Fruit fly (Drosophila melanogaster) whole organism, embryonic: Measurements from ENCODE around the gene QIL1.

ENCODE experiments used
- CG10959 ChIP-seq: fragments of 200-800 bp; sonication (Bioruptor generic); IDR thresholded peaks from 2 replicates; pipeline ENCODE4 v1.3.6; 2022; ENCODE audit warnings: missing biosample characterization, missing genetic modification characterization
- CG11085 ChIP-seq: fragments of 200-800 bp; sonication (Bioruptor generic); IDR thresholded peaks from 2 replicates; pipeline ENCODE4 v1.3.6; 2022; ENCODE audit warnings: missing biosample characterization, missing genetic modification characterization
- CG11696 ChIP-seq: fragments of 200-800 bp; sonication (Bioruptor generic); IDR thresholded peaks from 2 replicates; pipeline ENCODE4 v1.3.6; 2022; ENCODE audit warnings: missing biosample characterization, missing genetic modification characterization
- CG12299 ChIP-seq: fragments of 200-800 bp; sonication (Bioruptor generic); optimal IDR thresholded peaks from 2 replicates; lab custom pipeline; 2018; ENCODE audit warnings: missing biosample characterization, mild to moderate bottlenecking, missing genetic modification characterization
- CG12744 ChIP-seq: fragments of 200-800 bp; sonication (Bioruptor generic); optimal IDR thresholded peaks from 2 replicates; lab custom pipeline; 2016; ENCODE audit warnings: missing biosample characterization, missing genetic modification characterization
- CG12769 ChIP-seq: fragments of 200-800 bp; sonication (Bioruptor generic); optimal IDR thresholded peaks from 2 replicates; lab custom pipeline; 2019; ENCODE audit warnings: missing biosample characterization, mild to moderate bottlenecking, missing genetic modification characterization, moderate library complexity
- CG13123 ChIP-seq: fragments of 200-800 bp; sonication (Bioruptor generic); optimal IDR thresholded peaks from 2 replicates; lab custom pipeline; 2016; ENCODE audit warnings: missing biosample characterization, missing genetic modification characterization
- CG15696 ChIP-seq: fragments of 200-800 bp; sonication (Bioruptor generic); optimal IDR thresholded peaks from 2 replicates; lab custom pipeline; 2019; ENCODE audit warnings: missing biosample characterization, mild to moderate bottlenecking, missing genetic modification characterization, moderate library complexity
- CG16813 ChIP-seq: fragments of 200-800 bp; sonication (Bioruptor generic); IDR thresholded peaks from 3 replicates; pipeline ENCODE4 v1.3.6; 2022; ENCODE audit warnings: missing biosample characterization, missing genetic modification characterization; ENCODE audit not compliant: partially characterized antibody
- CG17328 ChIP-seq: fragments of 200-800 bp; sonication (Bioruptor generic); IDR thresholded peaks from 2 replicates; pipeline ENCODE4 v1.3.6; 2022; ENCODE audit warnings: missing biosample characterization, missing genetic modification characterization
- CG17612 ChIP-seq: fragments of 200-800 bp; sonication (Bioruptor generic); IDR thresholded peaks from 2 replicates; pipeline ENCODE4 v1.3.6; 2022; ENCODE audit warnings: missing biosample characterization, missing genetic modification characterization
- CG1832 ChIP-seq: fragments of 200-800 bp; sonication (Bioruptor generic); optimal IDR thresholded peaks from 2 replicates; lab custom pipeline; 2017; ENCODE audit warnings: missing biosample characterization, mild to moderate bottlenecking, missing genetic modification characterization, inconsistent platforms
- CG30020 ChIP-seq: fragments of 200-800 bp; optimal IDR thresholded peaks from 2 replicates; lab custom pipeline; 2019; ENCODE audit warnings: missing biosample characterization, mild to moderate bottlenecking, missing genetic modification characterization, moderate library complexity
- CG34224 ChIP-seq: fragments of 200-800 bp; sonication (Bioruptor generic); IDR thresholded peaks from 3 replicates; pipeline ENCODE4 v1.3.6; 2022; ENCODE audit warnings: missing biosample characterization, missing genetic modification characterization; ENCODE audit not compliant: partially characterized antibody
- CG4820 ChIP-seq: fragments of 200-800 bp; sonication (Bioruptor generic); optimal IDR thresholded peaks from 3 replicates; lab custom pipeline; 2016; ENCODE audit warnings: missing biosample characterization, missing genetic modification characterization
- CG6813 ChIP-seq: fragments of 200-800 bp; sonication (Bioruptor generic); optimal IDR thresholded peaks from 2 replicates; lab custom pipeline; 2017; ENCODE audit warnings: missing biosample characterization, missing genetic modification characterization, mild to moderate bottlenecking, moderate library complexity, missing genetic modification reagents
- CG7963 ChIP-seq: fragments of 200-800 bp; sonication (Bioruptor generic); IDR thresholded peaks from 3 replicates; pipeline ENCODE4 v1.3.6; 2022; ENCODE audit warnings: missing biosample characterization, missing genetic modification characterization; ENCODE audit not compliant: partially characterized antibody
- CG8359 ChIP-seq: fragments of 200-800 bp; sonication (Bioruptor generic); optimal IDR thresholded peaks from 2 replicates; lab custom pipeline; 2017; ENCODE audit warnings: missing biosample characterization, mild to moderate bottlenecking, missing genetic modification characterization, borderline replicate concordance
- CG9609 ChIP-seq: fragments of 200-800 bp; sonication (Bioruptor generic); optimal IDR thresholded peaks from 3 replicates; lab custom pipeline; 2016; ENCODE audit warnings: missing biosample characterization, missing genetic modification characterization
- CG9817 ChIP-seq: fragments of 200-800 bp; sonication (Bioruptor generic); optimal IDR thresholded peaks from 2 replicates; lab custom pipeline; 2018; ENCODE audit warnings: missing biosample characterization, mild to moderate bottlenecking, missing genetic modification characterization, moderate library complexity
- Dip3 ChIP-seq: fragments of 200-800 bp; sonication (Bioruptor generic); optimal IDR thresholded peaks from 3 replicates; lab custom pipeline; 2016; ENCODE audit warnings: missing biosample characterization, missing genetic modification characterization
- Dll ChIP-seq: fragments of 200-800 bp; sonication (Bioruptor generic); IDR thresholded peaks from 4 replicates; pipeline ENCODE4 v1.3.6; 2022; ENCODE audit warnings: missing biosample characterization, missing genetic modification characterization; ENCODE audit not compliant: partially characterized antibody
- HLH4C ChIP-seq: fragments of 200-800 bp; sonication (Bioruptor generic); IDR thresholded peaks from 3 replicates; pipeline ENCODE4 v1.3.6; 2022; ENCODE audit warnings: missing biosample characterization, missing genetic modification characterization; ENCODE audit not compliant: partially characterized antibody
- Nf-YC ChIP-seq: fragments of 200-800 bp; optimal IDR thresholded peaks from 3 replicates; lab custom pipeline; 2019; ENCODE audit warnings: missing biosample characterization, mild to moderate bottlenecking, missing genetic modification characterization, moderate library complexity
- Optix ChIP-seq: fragments of 200-800 bp; sonication (Bioruptor generic); IDR thresholded peaks from 3 replicates; pipeline ENCODE4 v1.3.6; 2022; ENCODE audit warnings: missing biosample characterization, missing genetic modification characterization
- Scr ChIP-seq: fragments of 200-800 bp; sonication (Bioruptor generic); IDR thresholded peaks from 2 replicates; pipeline ENCODE4 v1.3.6; 2022; ENCODE audit warnings: missing biosample characterization, missing genetic modification characterization; ENCODE audit not compliant: partially characterized antibody
- Sry-β ChIP-seq: fragments of 200-800 bp; sonication (Bioruptor generic); optimal IDR thresholded peaks from 2 replicates; lab custom pipeline; 2018; ENCODE audit warnings: missing biosample characterization, mild to moderate bottlenecking, missing genetic modification characterization, moderate library complexity
- Xbp1 ChIP-seq: fragments of 200-800 bp; sonication (Bioruptor generic); optimal IDR thresholded peaks from 3 replicates; lab custom pipeline; 2016; ENCODE audit warnings: missing biosample characterization, mild to moderate bottlenecking, missing genetic modification characterization
- abd-A ChIP-seq: fragments of 200-800 bp; sonication (Bioruptor generic); optimal IDR thresholded peaks from 3 replicates; lab custom pipeline; 2019; ENCODE audit warnings: missing biosample characterization, mild to moderate bottlenecking, missing genetic modification characterization, moderate library complexity
- ara ChIP-seq: fragments of 200-800 bp; sonication (Bioruptor generic); IDR thresholded peaks from 2 replicates; pipeline ENCODE4 v1.3.6; 2022; ENCODE audit warnings: missing biosample characterization, missing genetic modification characterization
- ato ChIP-seq: fragments of 200-800 bp; sonication (Bioruptor generic); IDR thresholded peaks from 2 replicates; pipeline ENCODE4 v1.3.6; 2022; ENCODE audit warnings: missing biosample characterization, missing genetic modification characterization; ENCODE audit not compliant: partially characterized antibody
- caup ChIP-seq: fragments of 200-800 bp; sonication (Bioruptor generic); optimal IDR thresholded peaks from 3 replicates; lab custom pipeline; 2017; ENCODE audit warnings: missing biosample characterization, mild to moderate bottlenecking, missing genetic modification characterization, moderate library complexity; ENCODE audit not compliant: severe bottlenecking
- dan ChIP-seq: fragments of 200-800 bp; sonication (Bioruptor generic); IDR thresholded peaks from 2 replicates; pipeline ENCODE4 v1.3.6; 2022; ENCODE audit warnings: missing biosample characterization, missing genetic modification characterization
- dati ChIP-seq: fragments of 200-800 bp; sonication (Bioruptor generic); IDR thresholded peaks from 2 replicates; pipeline ENCODE4 v1.3.6; 2022; ENCODE audit warnings: missing biosample characterization, missing genetic modification characterization
- dimm ChIP-seq: fragments of 200-800 bp; sonication (Bioruptor generic); IDR thresholded peaks from 2 replicates; pipeline ENCODE4 v1.3.6; 2022; ENCODE audit warnings: missing biosample characterization, missing genetic modification characterization
- disco-r ChIP-seq: fragments of 200-800 bp; sonication (Bioruptor generic); optimal IDR thresholded peaks from 2 replicates; lab custom pipeline; 2016; ENCODE audit warnings: missing biosample characterization, missing genetic modification characterization
- eyg ChIP-seq: fragments of 200-800 bp; sonication (Bioruptor generic); optimal IDR thresholded peaks from 3 replicates; lab custom pipeline; 2016; ENCODE audit warnings: missing biosample characterization, missing genetic modification characterization
- fru ChIP-seq: fragments of >200 bp; optimal IDR thresholded peaks from 2 replicates; lab custom pipeline; 2017
- gsb-n ChIP-seq: fragments of 200-800 bp; sonication (Bioruptor generic); optimal IDR thresholded peaks from 3 replicates; lab custom pipeline; 2018; ENCODE audit warnings: missing biosample characterization, mild to moderate bottlenecking, missing genetic modification characterization
- lab ChIP-seq: fragments of 200-800 bp; sonication (Bioruptor generic); optimal IDR thresholded peaks from 3 replicates; lab custom pipeline; 2017; ENCODE audit warnings: missing biosample characterization, missing genetic modification characterization, mild to moderate bottlenecking, moderate library complexity, missing genetic modification reagents
- nom ChIP-seq: fragments of 200-800 bp; sonication (Bioruptor generic); optimal IDR thresholded peaks from 2 replicates; lab custom pipeline; 2017; ENCODE audit warnings: missing biosample characterization, missing genetic modification characterization, mild to moderate bottlenecking, moderate library complexity, missing genetic modification reagents
- pan ChIP-seq, 4 experiments: fragments of >200 bp in 3 of 4; fragments of 200-800 bp in 1 of 4; sonication (Bioruptor generic) in 1 of 4; optimal IDR thresholded peaks in 3 of 4; IDR thresholded peaks in 1 of 4; 2 replicates each; pipeline versions ENCODE4 v1.3.6 to Lab custom; 2017 to 2022; ENCODE audit warnings: missing biosample characterization in 2 of 4, missing genetic modification characterization in 2 of 4, mixed read lengths in 1 of 4
- repo ChIP-seq: fragments of 200-800 bp; sonication (Bioruptor generic); optimal IDR thresholded peaks from 2 replicates; lab custom pipeline; 2016; ENCODE audit warnings: missing biosample characterization, missing genetic modification characterization
- sd ChIP-seq: fragments of 200-800 bp; sonication (Bioruptor generic); optimal IDR thresholded peaks from 3 replicates; lab custom pipeline; 2018; ENCODE audit warnings: missing biosample characterization, mild to moderate bottlenecking, missing genetic modification characterization, moderate library complexity
- sens-2 ChIP-seq: fragments of 200-800 bp; sonication (Bioruptor generic); IDR thresholded peaks from 2 replicates; pipeline ENCODE4 v1.3.6; 2022; ENCODE audit warnings: missing biosample characterization, missing genetic modification characterization
- sna ChIP-seq: fragments of 200-800 bp; sonication (Bioruptor generic); IDR thresholded peaks from 2 replicates; pipeline ENCODE4 v1.3.6; 2022; ENCODE audit warnings: missing biosample characterization, missing genetic modification characterization; ENCODE audit not compliant: partially characterized antibody
- stc ChIP-seq: fragments of 200-800 bp; sonication (Bioruptor generic); IDR thresholded peaks from 2 replicates; pipeline ENCODE4 v1.3.6; 2022; ENCODE audit warnings: missing biosample characterization, missing genetic modification characterization
- twi ChIP-seq: fragments of 200-800 bp; optimal IDR thresholded peaks from 2 replicates; lab custom pipeline; 2019; ENCODE audit warnings: missing biosample characterization, mild to moderate bottlenecking, missing genetic modification characterization, moderate library complexity
- vnd ChIP-seq: fragments of 200-800 bp; sonication (Bioruptor generic); IDR thresholded peaks from 3 replicates; pipeline ENCODE4 v1.3.6; 2022; ENCODE audit warnings: missing biosample characterization, missing genetic modification characterization; ENCODE audit not compliant: partially characterized antibody
- wdn ChIP-seq: fragments of 200-800 bp; sonication (Bioruptor generic); IDR thresholded peaks from 2 replicates; pipeline ENCODE4 v1.3.6; 2022; ENCODE audit warnings: missing biosample characterization, missing genetic modification characterization

Gene QIL1

DNA sequence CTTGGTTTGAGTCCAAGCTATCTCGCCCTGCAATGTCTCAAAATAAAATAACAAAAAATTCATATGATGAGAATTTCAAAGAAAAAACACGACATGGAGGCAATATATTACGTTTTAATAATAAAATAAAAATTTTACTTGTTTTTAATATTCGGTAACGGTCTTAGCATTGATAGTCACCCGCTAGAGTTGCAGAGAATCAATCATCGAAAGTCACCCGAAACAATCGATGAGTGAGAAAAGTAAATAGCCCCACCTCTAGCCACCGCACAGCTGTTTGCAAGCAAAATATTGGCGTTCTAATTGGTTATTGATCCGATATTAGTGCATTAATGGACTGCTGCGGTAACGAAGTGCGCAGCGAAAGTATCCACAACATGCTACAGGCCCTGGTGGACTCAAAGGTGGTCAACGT, 10.2 kb downstream of the QIL1 start, which contains the start of gene CG34250 (continued):
- peak; percentile 75 for TF ChIP-seq CG16813 (GFP tag; lab: Robert Waterston, UW)
- TF ChIP-seq CG12769 (tag; lab: Kevin White, UChicago) = peak; percentile 48
- no peak for TF ChIP-seq pan (optimal IDR thresholded peaks at IDR 0.05; lab: Kevin White, UChicago)
- TF ChIP-seq pan (GFP tag; optimal IDR thresholded peaks at IDR 0.05 in 1 of 2, IDR thresholded peaks at IDR 0.05 in 1 of 2) = no peak
- TF ChIP-seq fru (lab: Kevin White, UChicago) = no peak
- TF ChIP-seq CG17612 (GFP tag; lab: Robert Waterston, UW) = no peak
- TF ChIP-seq dati (GFP tag; lab: Robert Waterston, UW) = no peak
- peak; percentile 31 for TF ChIP-seq caup (GFP tag; lab: Kevin White, UChicago)
- peak; percentile 11; the same call in 1 of the 2 replicates for TF ChIP-seq ato (GFP tag; lab: Robert Waterston, UW)
- peak; percentile 19 for TF ChIP-seq Dip3 (GFP tag; lab: Kevin White, UChicago)
- no peak for TF ChIP-seq CG8359
- peak; percentile 37 for TF ChIP-seq twi (tag; lab: Kevin White, UChicago)
- no peak for TF ChIP-seq CG9817 (tag; lab: Kevin White, UChicago)
- TF ChIP-seq CG4820 (GFP tag; lab: Kevin White, UChicago) = no peak
- TF ChIP-seq CG7963 (GFP tag; lab: Robert Waterston, UW) = no peak
- TF ChIP-seq stc (GFP tag; lab: Robert Waterston, UW) = no peak
- no peak for TF ChIP-seq ara (GFP tag; lab: Robert Waterston, UW)
- peak; percentile 21; the same call in 1 of the 2 replicates for TF ChIP-seq CG17328 (GFP tag; lab: Robert Waterston, UW)
- TF ChIP-seq CG9609 (GFP tag; lab: Kevin White, UChicago) = no peak
- TF ChIP-seq CG30020 (tag; lab: Kevin White, UChicago) = peak; percentile 53
- TF ChIP-seq eyg (GFP tag; lab: Kevin White, UChicago) = no peak
- peak; percentile 82 for TF ChIP-seq Scr (GFP tag; lab: Robert Waterston, UW)
- TF ChIP-seq CG1832 (GFP tag; lab: Kevin White, UChicago) = no peak
- TF ChIP-seq Optix (GFP tag; lab: Robert Waterston, UW) = no peak
- TF ChIP-seq abd-A = no peak
- no peak for TF ChIP-seq sens-2 (GFP tag; lab: Robert Waterston, UW)
- TF ChIP-seq CG11696 (GFP tag; lab: Robert Waterston, UW) = no peak
- TF ChIP-seq disco-r (GFP tag; lab: Kevin White, UChicago) = no peak
- TF ChIP-seq CG6813 (GFP tag; lab: Kevin White, UChicago) = no peak
- TF ChIP-seq lab = peak; percentile 22
- peak; percentile 71 for TF ChIP-seq CG34224
- peak; percentile 90 for TF ChIP-seq Dll (GFP tag; lab: Robert Waterston, UW)
- TF ChIP-seq Xbp1 (GFP tag; lab: Kevin White, UChicago) = peak; percentile 47
- TF ChIP-seq dimm = no peak
- TF ChIP-seq wdn = no peak
- TF ChIP-seq dan (GFP tag; lab: Robert Waterston, UW) = no peak
- TF ChIP-seq CG12744 (GFP tag; lab: Kevin White, UChicago) = no peak
- TF ChIP-seq CG11085 (GFP tag; lab: Robert Waterston, UW) = no peak
- TF ChIP-seq CG10959 (GFP tag; lab: Robert Waterston, UW) = no peak
- TF ChIP-seq Sry-β (GFP tag; lab: Kevin White, UChicago) = peak; percentile 1
- TF ChIP-seq gsb-n (tag; lab: Kevin White, UChicago) = no peak
- no peak for TF ChIP-seq nom (GFP tag; lab: Kevin White, UChicago)
- TF ChIP-seq CG15696 = no peak
- TF ChIP-seq HLH4C (GFP tag; lab: Robert Waterston, UW) = peak; percentile 77
- TF ChIP-seq CG13123 (GFP tag; lab: Kevin White, UChicago) = peak; percentile 36
- peak; percentile 57 for TF ChIP-seq sd (tag; lab: Kevin White, UChicago)
- TF ChIP-seq CG12299 (tag; lab: Kevin White, UChicago) = no peak
- TF ChIP-seq vnd (GFP tag; lab: Robert Waterston, UW) = peak; percentile 70
- TF ChIP-seq sna (GFP tag; lab: Robert Waterston, UW) = peak; percentile 76
- peak; percentile 75 for TF ChIP-seq Nf-YC (tag; lab: Kevin White, UChicago)
- TF ChIP-seq repo (GFP tag; lab: Kevin White, UChicago) = no peak
